Fruit fly (Drosophila melanogaster) whole organism: ENCODE results near the gene alpha-Est10.

Experiments
- EcR ChIP-seq, 2 experiments: fragments of >200 bp; optimal IDR thresholded peaks; 2 replicates each; lab custom pipeline; 2017; ENCODE audit warnings: missing biosample characterization in 2 of 2, missing genetic modification characterization in 2 of 2, missing genetic modification reagents in 2 of 2
- psq ChIP-seq: fragments of >200 bp; optimal IDR thresholded peaks from 2 replicates; lab custom pipeline; 2017

DNA sequence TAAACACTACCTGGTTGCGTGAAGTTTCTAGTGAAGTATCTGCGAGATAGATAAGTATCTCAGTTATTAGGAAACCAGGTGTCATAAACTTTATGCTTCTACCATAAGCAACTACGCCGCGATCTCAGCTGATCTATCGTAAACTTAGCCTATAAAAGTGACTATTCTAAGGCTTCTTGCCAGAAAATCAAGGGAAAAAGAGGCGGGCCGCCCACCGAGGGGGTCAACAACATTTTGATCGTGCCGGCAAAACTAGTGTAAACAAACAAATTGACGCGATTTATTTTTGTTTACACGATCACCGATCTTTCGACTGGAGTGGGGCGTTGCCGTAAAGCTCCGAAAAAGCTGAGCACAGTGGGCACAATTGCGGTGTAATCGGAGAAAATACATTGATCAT lies 30.5 kb upstream of the alpha-Est10 start:
- TF ChIP-seq psq (lab: Kevin White, UChicago) (no peak), EcR (GFP tag; optimal IDR thresholded peaks at IDR 0.05; lab: Kevin White, UChicago) (no peak)
